Fruit fly (Drosophila melanogaster) whole organism, embryonic: ENCODE data around the gene APP-BP1.

ENCODE experiments used
- Adf1 ChIP-seq: fragments of 200-800 bp; sonication (Bioruptor generic); IDR thresholded peaks from 2 replicates; pipeline ENCODE4 v1.3.6; 2022; ENCODE audit warnings: missing biosample characterization, missing genetic modification characterization
- Awh ChIP-seq: fragments of 200-800 bp; sonication (Bioruptor generic); IDR thresholded peaks from 2 replicates; pipeline ENCODE4, ENCODE4 v1.3.6; 2022; ENCODE audit warnings: missing biosample characterization, missing genetic modification characterization
- CG10431 ChIP-seq: fragments of 200-800 bp; sonication (Bioruptor generic); optimal IDR thresholded peaks from 3 replicates; lab custom pipeline; 2018; ENCODE audit warnings: missing biosample characterization, mild to moderate bottlenecking, missing genetic modification characterization
- CG11560 ChIP-seq: fragments of 200-800 bp; sonication (Bioruptor generic); IDR thresholded peaks from 3 replicates; pipeline ENCODE4 v1.3.6; 2022; ENCODE audit warnings: missing biosample characterization, missing genetic modification characterization
- CG11695 ChIP-seq: fragments of 200-800 bp; sonication (Bioruptor generic); IDR thresholded peaks from 3 replicates; pipeline ENCODE4 v1.3.6; 2022; ENCODE audit warnings: missing biosample characterization, missing genetic modification characterization
- CG11696 ChIP-seq: fragments of 200-800 bp; sonication (Bioruptor generic); IDR thresholded peaks from 2 replicates; pipeline ENCODE4 v1.3.6; 2022; ENCODE audit warnings: missing biosample characterization, missing genetic modification characterization
- CG1233 ChIP-seq: fragments of 200-800 bp; sonication (Bioruptor generic); optimal IDR thresholded peaks from 4 replicates; lab custom pipeline; 2018; ENCODE audit warnings: missing biosample characterization, mild to moderate bottlenecking, missing genetic modification characterization
- CG12391 ChIP-seq: fragments of 200-800 bp; sonication (Bioruptor generic); optimal IDR thresholded peaks from 3 replicates; lab custom pipeline; 2018; ENCODE audit warnings: missing biosample characterization, mild to moderate bottlenecking, missing genetic modification characterization, moderate library complexity
- CG15514 ChIP-seq: fragments of 200-800 bp; sonication (Bioruptor generic); optimal IDR thresholded peaks from 3 replicates; lab custom pipeline; 2017; ENCODE audit warnings: missing biosample characterization, missing genetic modification characterization, mild to moderate bottlenecking, moderate library complexity, missing genetic modification reagents
- CG17186 ChIP-seq: fragments of 200-800 bp; sonication (Bioruptor generic); optimal IDR thresholded peaks from 3 replicates; lab custom pipeline; 2017; ENCODE audit warnings: missing biosample characterization, missing genetic modification reagents, missing genetic modification characterization
- CG17361 ChIP-seq: fragments of 200-800 bp; sonication (Bioruptor generic); IDR thresholded peaks from 3 replicates; pipeline ENCODE4 v1.3.6; 2022; ENCODE audit warnings: missing biosample characterization, missing genetic modification characterization
- CG2120 ChIP-seq: fragments of 200-800 bp; sonication (Bioruptor generic); optimal IDR thresholded peaks from 3 replicates; lab custom pipeline; 2016; ENCODE audit warnings: missing biosample characterization, missing genetic modification characterization
- CG2678 ChIP-seq: fragments of 200-800 bp; sonication (Bioruptor generic); optimal IDR thresholded peaks from 3 replicates; lab custom pipeline; 2019; ENCODE audit warnings: missing biosample characterization, mild to moderate bottlenecking, missing genetic modification characterization, moderate library complexity
- CG32767 ChIP-seq: fragments of 200-800 bp; sonication (Bioruptor generic); IDR thresholded peaks from 2 replicates; pipeline ENCODE4 v1.3.6; 2022; ENCODE audit warnings: missing biosample characterization, missing genetic modification characterization
- CG32772 ChIP-seq: fragments of 200-800 bp; sonication (Bioruptor generic); IDR thresholded peaks from 2 replicates; pipeline ENCODE4 v1.3.6; 2022; ENCODE audit warnings: missing biosample characterization, missing genetic modification characterization
- CG4730 ChIP-seq: fragments of 200-800 bp; sonication (Bioruptor generic); IDR thresholded peaks from 2 replicates; pipeline ENCODE4 v1.3.6; 2022; ENCODE audit warnings: missing biosample characterization, missing genetic modification characterization
- CG6272 ChIP-seq: fragments of 200-800 bp; sonication (Bioruptor generic); IDR thresholded peaks from 2 replicates; pipeline ENCODE4 v1.3.6; 2022; ENCODE audit warnings: missing biosample characterization, missing genetic modification characterization
- CG6689 ChIP-seq: fragments of 200-800 bp; sonication (Bioruptor generic); IDR thresholded peaks from 2 replicates; pipeline ENCODE4 v1.3.6; 2022; ENCODE audit warnings: missing biosample characterization, missing genetic modification characterization
- CG7372 ChIP-seq: fragments of 200-800 bp; sonication (Bioruptor generic); IDR thresholded peaks from 2 replicates; pipeline ENCODE4 v1.3.6; 2022; ENCODE audit warnings: missing biosample characterization, missing genetic modification characterization
- CG7745 ChIP-seq: fragments of 200-800 bp; sonication (Bioruptor generic); optimal IDR thresholded peaks from 2 replicates; lab custom pipeline; 2018; ENCODE audit warnings: missing biosample characterization, mild to moderate bottlenecking, missing genetic modification characterization, moderate library complexity
- CG7987 ChIP-seq: fragments of 200-800 bp; sonication (Bioruptor generic); optimal IDR thresholded peaks from 2 replicates; lab custom pipeline; 2018; ENCODE audit warnings: missing biosample characterization, mild to moderate bottlenecking, missing genetic modification characterization, moderate library complexity
- CG9215 ChIP-seq: fragments of 200-800 bp; sonication (Bioruptor generic); IDR thresholded peaks from 2 replicates; pipeline ENCODE4 v1.3.6; 2022; ENCODE audit warnings: missing biosample characterization, missing genetic modification characterization
- CG9727 ChIP-seq: fragments of 200-800 bp; sonication (Bioruptor generic); optimal IDR thresholded peaks from 3 replicates; lab custom pipeline; 2017; ENCODE audit warnings: missing biosample characterization, mild to moderate bottlenecking, missing genetic modification characterization
- CTCF ChIP-seq: fragments of 200-800 bp; sonication (Bioruptor generic); optimal IDR thresholded peaks from 2 replicates; lab custom pipeline; 2017; ENCODE audit warnings: missing biosample characterization, mild to moderate bottlenecking, missing genetic modification characterization, moderate library complexity
- D19B ChIP-seq: fragments of 200-800 bp; sonication (Bioruptor generic); optimal IDR thresholded peaks from 2 replicates; lab custom pipeline; 2017; ENCODE audit warnings: missing biosample characterization, mild to moderate bottlenecking, missing genetic modification characterization
- ERR ChIP-seq: fragments of 200-800 bp; sonication (Bioruptor generic); optimal IDR thresholded peaks from 2 replicates; lab custom pipeline; 2016; ENCODE audit warnings: missing biosample characterization, missing genetic modification characterization
- Hr39 ChIP-seq: fragments of >200 bp; optimal IDR thresholded peaks from 2 replicates; lab custom pipeline; 2017
- MESR4 ChIP-seq: fragments of 200-800 bp; sonication (Bioruptor generic); optimal IDR thresholded peaks from 2 replicates; lab custom pipeline; 2018; ENCODE audit warnings: missing biosample characterization, mild to moderate bottlenecking, missing genetic modification characterization, moderate library complexity
- Meics ChIP-seq: fragments of 200-800 bp; sonication (Bioruptor generic); optimal IDR thresholded peaks from 2 replicates; lab custom pipeline; 2017; ENCODE audit warnings: missing biosample characterization, mild to moderate bottlenecking, missing genetic modification characterization
- NC2β ChIP-seq: fragments of 200-800 bp; sonication (Bioruptor generic); optimal IDR thresholded peaks from 2 replicates; lab custom pipeline; 2016; ENCODE audit warnings: missing biosample characterization, missing genetic modification characterization
- Neu2 ChIP-seq: fragments of 200-800 bp; sonication (Bioruptor generic); optimal IDR thresholded peaks from 3 replicates; lab custom pipeline; 2016; ENCODE audit warnings: missing biosample characterization, missing genetic modification characterization, borderline replicate concordance
- NfI ChIP-seq: fragments of 200-800 bp; sonication (Bioruptor generic); optimal IDR thresholded peaks from 3 replicates; lab custom pipeline; 2018; ENCODE audit warnings: missing biosample characterization, mild to moderate bottlenecking, missing genetic modification characterization, moderate library complexity
- PHDP ChIP-seq: fragments of 200-800 bp; sonication (Bioruptor generic); optimal IDR thresholded peaks from 3 replicates; lab custom pipeline; 2018; ENCODE audit warnings: missing biosample characterization, mild to moderate bottlenecking, missing genetic modification characterization, moderate library complexity
- Rx ChIP-seq: fragments of 200-800 bp; sonication (Bioruptor generic); IDR thresholded peaks from 2 replicates; pipeline ENCODE4 v1.3.6; 2022; ENCODE audit warnings: missing biosample characterization, missing genetic modification characterization
- Sry-β ChIP-seq: fragments of 200-800 bp; sonication (Bioruptor generic); optimal IDR thresholded peaks from 2 replicates; lab custom pipeline; 2018; ENCODE audit warnings: missing biosample characterization, mild to moderate bottlenecking, missing genetic modification characterization, moderate library complexity
- ac ChIP-seq: fragments of 200-800 bp; sonication (Bioruptor generic); optimal IDR thresholded peaks from 3 replicates; lab custom pipeline; 2017; ENCODE audit warnings: missing biosample characterization, mild to moderate bottlenecking, missing genetic modification characterization
- ap ChIP-seq: fragments of 200-800 bp; sonication (Bioruptor generic); IDR thresholded peaks from 2 replicates; pipeline ENCODE4 v1.3.6; 2022; ENCODE audit warnings: missing biosample characterization, missing genetic modification characterization
- bcd ChIP-seq: fragments of 200-800 bp; sonication (Bioruptor generic); optimal IDR thresholded peaks from 2 replicates; lab custom pipeline; 2017; ENCODE audit warnings: missing biosample characterization, mild to moderate bottlenecking, missing genetic modification characterization
- bowl ChIP-seq: fragments of 200-800 bp; sonication (Bioruptor generic); IDR thresholded peaks from 2 replicates; pipeline ENCODE4 v1.3.6; 2022; ENCODE audit warnings: missing biosample characterization, missing genetic modification characterization
- fu2 ChIP-seq: fragments of 200-800 bp; sonication (Bioruptor generic); optimal IDR thresholded peaks from 2 replicates; lab custom pipeline; 2016; ENCODE audit warnings: missing biosample characterization, missing genetic modification characterization
- ind ChIP-seq: fragments of 200-800 bp; sonication (Bioruptor generic); optimal IDR thresholded peaks from 3 replicates; lab custom pipeline; 2016; ENCODE audit warnings: missing biosample characterization, missing genetic modification characterization
- otp ChIP-seq: fragments of 200-800 bp; sonication (Bioruptor generic); IDR thresholded peaks from 3 replicates; pipeline ENCODE4, ENCODE4 v1.3.6; 2022; ENCODE audit warnings: missing biosample characterization, missing genetic modification characterization
- peb ChIP-seq: fragments of 200-800 bp; sonication (Bioruptor generic); IDR thresholded peaks from 2 replicates; pipeline ENCODE4 v1.3.6; 2022; ENCODE audit warnings: missing biosample characterization, missing genetic modification characterization
- pnt ChIP-seq: fragments of 200-800 bp; sonication (Bioruptor generic); optimal IDR thresholded peaks from 3 replicates; lab custom pipeline; 2016; ENCODE audit warnings: missing biosample characterization, missing genetic modification characterization
- prd ChIP-seq, 3 experiments: fragments of >200 bp in 2 of 3; fragments of 200-800 bp in 1 of 3; sonication (Bioruptor generic) in 1 of 3; optimal IDR thresholded peaks in 2 of 3; IDR thresholded peaks in 1 of 3; 2 replicates in 2 of 3; 3 replicates in 1 of 3; pipeline versions ENCODE4 v1.3.6 to Lab custom; 2017 to 2022; ENCODE audit warnings: missing biosample characterization in 1 of 3, missing genetic modification characterization in 1 of 3
- psq ChIP-seq: fragments of 200-800 bp; sonication (Bioruptor generic); optimal IDR thresholded peaks from 2 replicates; lab custom pipeline; 2017; ENCODE audit warnings: missing biosample characterization, missing genetic modification characterization
- pum ChIP-seq: fragments of 200-800 bp; sonication (Bioruptor generic); optimal IDR thresholded peaks from 2 replicates; lab custom pipeline; 2016; ENCODE audit warnings: missing biosample characterization, missing genetic modification characterization
- sd ChIP-seq: fragments of 200-800 bp; sonication (Bioruptor generic); optimal IDR thresholded peaks from 3 replicates; lab custom pipeline; 2018; ENCODE audit warnings: missing biosample characterization, mild to moderate bottlenecking, missing genetic modification characterization, moderate library complexity
- sens ChIP-seq: fragments of 200-800 bp; sonication (Bioruptor generic); peaks from one replicate; lab custom pipeline; 2016; ENCODE audit warnings: missing biosample characterization, missing genetic modification characterization
- stc ChIP-seq: fragments of 200-800 bp; sonication (Bioruptor generic); IDR thresholded peaks from 2 replicates; pipeline ENCODE4 v1.3.6; 2022; ENCODE audit warnings: missing biosample characterization, missing genetic modification characterization
- wdn ChIP-seq: fragments of 200-800 bp; sonication (Bioruptor generic); IDR thresholded peaks from 2 replicates; pipeline ENCODE4 v1.3.6; 2022; ENCODE audit warnings: missing biosample characterization, missing genetic modification characterization
- zen ChIP-seq: fragments of 200-800 bp; sonication (Bioruptor generic); optimal IDR thresholded peaks from 3 replicates; lab custom pipeline; 2018; ENCODE audit warnings: missing biosample characterization, mild to moderate bottlenecking, missing genetic modification characterization, moderate library complexity

The APP-BP1 gene

DNA sequence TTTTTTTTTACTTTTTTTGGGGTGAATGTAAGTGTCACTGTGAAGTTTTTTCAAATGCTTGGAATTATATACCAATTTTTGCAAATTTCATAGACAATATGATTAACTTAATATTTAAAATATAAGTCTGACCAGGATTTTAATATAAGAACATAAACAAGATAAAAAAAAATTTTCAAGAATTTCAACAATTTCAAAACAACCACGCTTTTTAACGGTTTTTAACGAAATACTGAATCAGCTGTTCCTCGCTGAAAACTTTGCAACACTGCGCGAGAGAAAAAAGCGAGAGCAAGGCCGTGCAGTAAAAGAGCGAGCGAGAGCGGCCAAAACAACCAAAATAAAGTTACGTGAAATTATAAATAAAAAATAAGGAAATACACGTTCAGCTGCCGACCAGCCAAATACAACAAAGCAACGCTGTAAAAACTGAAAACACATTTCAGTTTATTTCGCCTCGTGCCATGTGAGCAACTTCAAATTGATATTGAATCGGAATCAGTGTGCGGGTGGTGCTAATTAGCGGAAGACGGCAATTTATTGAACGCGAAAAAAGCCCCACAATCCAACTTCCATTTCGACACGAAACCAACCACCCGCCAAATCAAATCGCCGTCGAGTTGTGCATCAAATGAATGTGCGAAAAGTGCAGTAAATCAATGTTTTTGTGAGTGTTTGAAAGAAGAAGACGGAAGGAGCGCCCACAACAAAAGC is 1.9 kb upstream of the APP-BP1 start, which contains the start of the genes CG46439, Iyd and CG33947 (continued):
- TF ChIP-seq CG32767 (GFP tag; lab: Robert Waterston, UW) (no peak), CG32772 (GFP tag; lab: Robert Waterston, UW) (no peak), sens (GFP tag; lab: Kevin White, UChicago) (peak; percentile 82), wdn (no peak), ac (GFP tag; lab: Kevin White, UChicago) (no peak), peb (GFP tag; lab: Robert Waterston, UW) (no peak), Adf1 (GFP tag; lab: Robert Waterston, UW) (no peak), Sry-β (no peak), CG12391 (tag; lab: Kevin White, UChicago) (no peak), bowl (GFP tag; lab: Robert Waterston, UW) (no peak), ap (GFP tag; lab: Robert Waterston, UW) (no peak), Neu2 (no peak), CG11696 (GFP tag; lab: Robert Waterston, UW) (no peak), CG9727 (GFP tag; lab: Kevin White, UChicago) (no peak), CG17361 (GFP tag; lab: Robert Waterston, UW) (0 out of 3 replicates have a peak, but pooled peaks have one; percentile 17), CG6689 (GFP tag; lab: Robert Waterston, UW) (peak; percentile 24; the same call in 1 of the 2 replicates), CG1233 (GFP tag; lab: Kevin White, UChicago) (no peak), CG10431 (no peak), CG7745 (no peak), Meics (GFP tag; lab: Kevin White, UChicago) (no peak), pnt (GFP tag; lab: Kevin White, UChicago) (no peak), bcd (GFP tag; lab: Kevin White, UChicago) (no peak), Rx (no peak), CTCF (GFP tag; lab: Kevin White, UChicago) (peak; percentile 23), psq (GFP tag; lab: Kevin White, UChicago) (no peak), CG6272 (no peak), CG15514 (GFP tag; lab: Kevin White, UChicago) (peak; percentile 71), fu2 (GFP tag; lab: Kevin White, UChicago) (no peak), NfI (GFP tag; lab: Kevin White, UChicago) (peak; percentile 26), NC2β (GFP tag; lab: Kevin White, UChicago) (peak; percentile 26), sd (tag; lab: Kevin White, UChicago) (no peak), CG2120 (GFP tag; lab: Kevin White, UChicago) (peak; percentile 26), ERR (GFP tag; lab: Kevin White, UChicago) (no peak), prd (optimal IDR thresholded peaks at IDR 0.05; lab: Kevin White, UChicago) (no peak), prd (GFP tag; IDR thresholded peaks at IDR 0.05; lab: Robert Waterston, UW) (no peak), CG7372 (no peak), CG11560 (tag; lab: Robert Waterston, UW) (no peak), MESR4 (GFP tag; lab: Kevin White, UChicago) (peak; percentile 37), Awh (GFP tag; lab: Robert Waterston, UW) (no peak), CG2678 (tag; lab: Kevin White, UChicago) (no peak), PHDP (peak; percentile 12), CG11695 (no peak), stc (GFP tag; lab: Robert Waterston, UW) (no peak), otp (GFP tag; lab: Robert Waterston, UW) (no peak), D19B (no peak), CG4730 (GFP tag; lab: Robert Waterston, UW) (no peak), Hr39 (no peak), CG7987 (GFP tag; lab: Kevin White, UChicago) (no peak), CG9215 (no peak), zen (tag; lab: Kevin White, UChicago) (no peak), CG17186 (GFP tag; lab: Kevin White, UChicago) (no peak), ind (GFP tag; lab: Kevin White, UChicago) (no peak), pum (no peak)
